Fruit fly (Drosophila melanogaster) whole organism, embryonic: ENCODE measurements around the gene Nse1.
A peak's percentile ranks its signal among the peaks of the same experiment; 100 is the strongest.

Experiments
- Awh ChIP-seq: fragments of 200-800 bp; sonication (Bioruptor generic); IDR thresholded peaks from 2 replicates; pipeline ENCODE4, ENCODE4 v1.3.6; 2022; ENCODE audit warnings: missing biosample characterization, missing genetic modification characterization
- Bgb ChIP-seq: fragments of 200-800 bp; sonication (Bioruptor generic); IDR thresholded peaks from 2 replicates; pipeline ENCODE4 v1.3.6; 2022; ENCODE audit warnings: missing biosample characterization, missing genetic modification characterization; ENCODE audit not compliant: partially characterized antibody
- CG10147 ChIP-seq: fragments of 200-800 bp; sonication (Bioruptor generic); optimal IDR thresholded peaks from 2 replicates; lab custom pipeline; 2019; ENCODE audit warnings: missing biosample characterization, mild to moderate bottlenecking, missing genetic modification characterization, moderate library complexity
- CG10267 ChIP-seq: fragments of 200-800 bp; sonication (Bioruptor generic); optimal IDR thresholded peaks from 2 replicates; lab custom pipeline; 2018; ENCODE audit warnings: missing biosample characterization, mild to moderate bottlenecking, missing genetic modification characterization, moderate library complexity
- CG10654 ChIP-seq: fragments of 200-800 bp; sonication (Bioruptor generic); optimal IDR thresholded peaks from 2 replicates; lab custom pipeline; 2016; ENCODE audit warnings: missing biosample characterization, missing genetic modification characterization
- CG11247 ChIP-seq: fragments of 200-800 bp; sonication (Bioruptor generic); IDR thresholded peaks from 2 replicates; pipeline ENCODE4 v1.3.6; 2022; ENCODE audit warnings: missing biosample characterization, missing genetic modification characterization
- CG12659 ChIP-seq: fragments of 200-800 bp; sonication (Bioruptor generic); optimal IDR thresholded peaks from 3 replicates; lab custom pipeline; 2017; ENCODE audit warnings: mild to moderate bottlenecking, missing biosample characterization, missing genetic modification reagents, missing genetic modification characterization
- CG12769 ChIP-seq: fragments of 200-800 bp; sonication (Bioruptor generic); optimal IDR thresholded peaks from 2 replicates; lab custom pipeline; 2019; ENCODE audit warnings: missing biosample characterization, mild to moderate bottlenecking, missing genetic modification characterization, moderate library complexity
- CG1602 ChIP-seq: fragments of 200-800 bp; sonication (Bioruptor generic); optimal IDR thresholded peaks from 3 replicates; lab custom pipeline; 2016; ENCODE audit warnings: missing biosample characterization, missing genetic modification characterization
- CG17361 ChIP-seq: fragments of 200-800 bp; sonication (Bioruptor generic); IDR thresholded peaks from 3 replicates; pipeline ENCODE4 v1.3.6; 2022; ENCODE audit warnings: missing biosample characterization, missing genetic modification characterization
- CG17568 ChIP-seq: fragments of 200-800 bp; sonication (Bioruptor generic); optimal IDR thresholded peaks from 2 replicates; lab custom pipeline; 2018; ENCODE audit warnings: missing biosample characterization, mild to moderate bottlenecking, missing genetic modification characterization, moderate library complexity
- CG1792 ChIP-seq: fragments of 200-800 bp; sonication (Bioruptor generic); optimal IDR thresholded peaks from 2 replicates; lab custom pipeline; 2016; ENCODE audit warnings: missing biosample characterization, missing genetic modification characterization
- CG2120 ChIP-seq: fragments of 200-800 bp; sonication (Bioruptor generic); optimal IDR thresholded peaks from 3 replicates; lab custom pipeline; 2016; ENCODE audit warnings: missing biosample characterization, missing genetic modification characterization
- CG3281 ChIP-seq: fragments of 200-800 bp; sonication (Bioruptor generic); optimal IDR thresholded peaks from 3 replicates; lab custom pipeline; 2017; ENCODE audit warnings: missing biosample characterization, mild to moderate bottlenecking, missing genetic modification characterization
- CG3847 ChIP-seq: fragments of 200-800 bp; sonication (Bioruptor generic); IDR thresholded peaks from 2 replicates; pipeline ENCODE4 v1.3.6; 2022; ENCODE audit warnings: missing biosample characterization, missing genetic modification characterization
- CG43689 ChIP-seq: fragments of 200-800 bp; sonication (Bioruptor generic); IDR thresholded peaks from 2 replicates; pipeline ENCODE4 v1.3.6; 2022; ENCODE audit warnings: missing biosample characterization, missing genetic modification characterization
- CG6813 ChIP-seq: fragments of 200-800 bp; sonication (Bioruptor generic); optimal IDR thresholded peaks from 2 replicates; lab custom pipeline; 2017; ENCODE audit warnings: missing biosample characterization, missing genetic modification characterization, mild to moderate bottlenecking, moderate library complexity, missing genetic modification reagents
- CG7987 ChIP-seq: fragments of 200-800 bp; sonication (Bioruptor generic); optimal IDR thresholded peaks from 2 replicates; lab custom pipeline; 2018; ENCODE audit warnings: missing biosample characterization, mild to moderate bottlenecking, missing genetic modification characterization, moderate library complexity
- CG8281 ChIP-seq: fragments of 200-800 bp; sonication (Bioruptor generic); optimal IDR thresholded peaks from 2 replicates; lab custom pipeline; 2018; ENCODE audit warnings: missing biosample characterization, mild to moderate bottlenecking, missing genetic modification characterization, moderate library complexity
- CG9609 ChIP-seq: fragments of 200-800 bp; sonication (Bioruptor generic); optimal IDR thresholded peaks from 3 replicates; lab custom pipeline; 2016; ENCODE audit warnings: missing biosample characterization, missing genetic modification characterization
- Deaf1 ChIP-seq: fragments of 200-800 bp; optimal IDR thresholded peaks from 3 replicates; lab custom pipeline; 2019; ENCODE audit warnings: missing biosample characterization, mild to moderate bottlenecking, missing genetic modification characterization, moderate library complexity
- Dip3 ChIP-seq: fragments of 200-800 bp; sonication (Bioruptor generic); optimal IDR thresholded peaks from 3 replicates; lab custom pipeline; 2016; ENCODE audit warnings: missing biosample characterization, missing genetic modification characterization
- Fer2 ChIP-seq: fragments of 200-800 bp; sonication (Bioruptor generic); optimal IDR thresholded peaks from 2 replicates; lab custom pipeline; 2018; ENCODE audit warnings: missing biosample characterization, mild to moderate bottlenecking, missing genetic modification characterization, moderate library complexity
- Fer3 ChIP-seq: fragments of 200-800 bp; sonication (Bioruptor generic); optimal IDR thresholded peaks from 2 replicates; lab custom pipeline; 2018; ENCODE audit warnings: missing biosample characterization, mild to moderate bottlenecking, missing genetic modification characterization, moderate library complexity
- HHEX ChIP-seq: fragments of 200-800 bp; sonication (Bioruptor generic); optimal IDR thresholded peaks from 3 replicates; lab custom pipeline; 2017; ENCODE audit warnings: missing biosample characterization, mild to moderate bottlenecking, missing genetic modification characterization, missing genetic modification reagents
- HLH3B ChIP-seq: fragments of 200-800 bp; sonication (Bioruptor generic); IDR thresholded peaks from 2 replicates; pipeline ENCODE4 v1.3.6; 2022; ENCODE audit warnings: missing biosample characterization, missing genetic modification characterization
- Lhr ChIP-seq: fragments of 200-800 bp; sonication (Bioruptor generic); optimal IDR thresholded peaks from 3 replicates; lab custom pipeline; 2017; ENCODE audit warnings: mild to moderate bottlenecking, missing biosample characterization, missing genetic modification reagents, missing genetic modification characterization
- Mad ChIP-seq: fragments of 200-800 bp; sonication (Bioruptor generic); optimal IDR thresholded peaks from 2 replicates; lab custom pipeline; 2016; ENCODE audit warnings: missing biosample characterization, missing genetic modification characterization
- Poxn ChIP-seq: fragments of 200-800 bp; sonication (Bioruptor generic); IDR thresholded peaks from 2 replicates; pipeline ENCODE4 v1.3.6; 2022; ENCODE audit warnings: missing biosample characterization, missing genetic modification characterization
- Ssrp ChIP-seq: fragments of 200-800 bp; sonication (Bioruptor generic); optimal IDR thresholded peaks from 2 replicates; lab custom pipeline; 2018; ENCODE audit warnings: missing biosample characterization, mild to moderate bottlenecking, missing genetic modification characterization, moderate library complexity
- Tbp ChIP-seq: fragments of >200 bp; optimal IDR thresholded peaks from 2 replicates; lab custom pipeline; 2018; ENCODE audit warnings: missing biosample characterization, missing genetic modification characterization
- Xrp1 ChIP-seq: fragments of 200-800 bp; sonication (Bioruptor generic); IDR thresholded peaks from 2 replicates; pipeline ENCODE4 v1.3.6; 2022; ENCODE audit warnings: missing biosample characterization, missing genetic modification characterization
- dmrt11E ChIP-seq: fragments of 200-800 bp; sonication (Bioruptor generic); optimal IDR thresholded peaks from 3 replicates; lab custom pipeline; 2018; ENCODE audit warnings: missing biosample characterization, mild to moderate bottlenecking, missing genetic modification characterization, moderate library complexity
- esg ChIP-seq: fragments of 200-800 bp; sonication (Bioruptor generic); conservative IDR thresholded peaks from 2 replicates; pipeline ENCODE4 v1.3.6; 2022; ENCODE audit warnings: missing biosample characterization, missing genetic modification characterization
- fd102C ChIP-seq: fragments of 200-800 bp; sonication (Bioruptor generic); optimal IDR thresholded peaks from 2 replicates; lab custom pipeline; 2018; ENCODE audit warnings: missing biosample characterization, mild to moderate bottlenecking, missing genetic modification characterization, moderate library complexity
- fd3F ChIP-seq: fragments of 200-800 bp; sonication (Bioruptor generic); optimal IDR thresholded peaks from 2 replicates; lab custom pipeline; 2018; ENCODE audit warnings: missing biosample characterization, mild to moderate bottlenecking, missing genetic modification characterization, moderate library complexity
- fd64A ChIP-seq: fragments of 200-800 bp; sonication (Bioruptor generic); optimal IDR thresholded peaks from 3 replicates; lab custom pipeline; 2018; ENCODE audit warnings: missing biosample characterization, mild to moderate bottlenecking, missing genetic modification characterization
- gro ChIP-seq: fragments of 200-800 bp; sonication (Bioruptor generic); optimal IDR thresholded peaks from 2 replicates; lab custom pipeline; 2016; ENCODE audit warnings: missing biosample characterization, missing genetic modification characterization
- lab ChIP-seq: fragments of 200-800 bp; sonication (Bioruptor generic); optimal IDR thresholded peaks from 3 replicates; lab custom pipeline; 2017; ENCODE audit warnings: missing biosample characterization, missing genetic modification characterization, mild to moderate bottlenecking, moderate library complexity, missing genetic modification reagents
- onecut ChIP-seq: fragments of 200-800 bp; sonication (Bioruptor generic); IDR thresholded peaks from 2 replicates; pipeline ENCODE4 v1.3.6; 2022; ENCODE audit warnings: missing biosample characterization, missing genetic modification characterization
- pnt ChIP-seq: fragments of 200-800 bp; sonication (Bioruptor generic); optimal IDR thresholded peaks from 3 replicates; lab custom pipeline; 2016; ENCODE audit warnings: missing biosample characterization, missing genetic modification characterization
- ranshi ChIP-seq: fragments of 200-800 bp; sonication (Bioruptor generic); IDR thresholded peaks from 2 replicates; pipeline ENCODE4 v1.3.6; 2022; ENCODE audit warnings: missing biosample characterization, missing genetic modification characterization
- rib ChIP-seq: fragments of 200-800 bp; sonication (Bioruptor generic); IDR thresholded peaks from 2 replicates; pipeline ENCODE4 v1.3.6; 2022; ENCODE audit warnings: missing biosample characterization, missing genetic modification characterization
- salm ChIP-seq: fragments of 200-800 bp; sonication (Bioruptor generic); optimal IDR thresholded peaks from 2 replicates; lab custom pipeline; 2018; ENCODE audit warnings: missing biosample characterization, mild to moderate bottlenecking, missing genetic modification characterization
- sima ChIP-seq: fragments of 200-800 bp; sonication (Bioruptor generic); optimal IDR thresholded peaks from 2 replicates; lab custom pipeline; 2016; ENCODE audit warnings: missing biosample characterization, missing genetic modification characterization
- ssp ChIP-seq: fragments of 200-800 bp; sonication (Bioruptor generic); IDR thresholded peaks from 2 replicates; pipeline ENCODE4 v1.3.6; 2022; ENCODE audit warnings: missing biosample characterization, missing genetic modification characterization
- yki ChIP-seq: fragments of >200 bp; optimal IDR thresholded peaks from 3 replicates; lab custom pipeline; 2018
- zen ChIP-seq: fragments of 200-800 bp; sonication (Bioruptor generic); optimal IDR thresholded peaks from 3 replicates; lab custom pipeline; 2018; ENCODE audit warnings: missing biosample characterization, mild to moderate bottlenecking, missing genetic modification characterization, moderate library complexity
- zf30C ChIP-seq: fragments of 200-800 bp; sonication (Bioruptor generic); optimal IDR thresholded peaks from 3 replicates; lab custom pipeline; 2018; ENCODE audit warnings: missing biosample characterization, mild to moderate bottlenecking, missing genetic modification characterization

Gene Nse1

dm6 chr2L:6683992-6684882 is 6.8 kb upstream of the Nse1 start, which contains the start of gene Nhe3 (continued):
- peak; percentile 74 for TF ChIP-seq CG3281 (GFP tag; lab: Kevin White, UChicago)
- TF ChIP-seq Xrp1 (GFP tag; lab: Robert Waterston, UW): peak; percentile 82
- peak; percentile 88 for TF ChIP-seq Dip3 (GFP tag; lab: Kevin White, UChicago)
- peak; percentile 57 for TF ChIP-seq pnt (GFP tag; lab: Kevin White, UChicago)
- TF ChIP-seq onecut (GFP tag; lab: Robert Waterston, UW): peak; percentile 92
- peak; percentile 77 for TF ChIP-seq dmrt11E (tag; lab: Kevin White, UChicago)
- peak; percentile 80 for TF ChIP-seq CG11247 (GFP tag; lab: Robert Waterston, UW)
- no peak for TF ChIP-seq yki (lab: Kevin White, UChicago)
- peak; percentile 78 for TF ChIP-seq HLH3B
- peak; percentile 87 for TF ChIP-seq Mad (GFP tag; lab: Kevin White, UChicago)
- TF ChIP-seq CG10654: peak; percentile 81
- no peak for TF ChIP-seq Tbp (GFP tag; lab: Kevin White, UChicago)
- TF ChIP-seq CG43689 (GFP tag; lab: Robert Waterston, UW): no peak; the same call in 1 of the 2 replicates
- peak; percentile 5 for TF ChIP-seq fd64A (GFP tag; lab: Kevin White, UChicago)
- TF ChIP-seq Ssrp: peak; percentile 84
- peak; percentile 87 for TF ChIP-seq CG17361 (GFP tag; lab: Robert Waterston, UW)
- peak; percentile 75 for TF ChIP-seq CG9609 (GFP tag; lab: Kevin White, UChicago)
- peak; percentile 60 for TF ChIP-seq Poxn (GFP tag; lab: Robert Waterston, UW)
- peak; percentile 75 for TF ChIP-seq CG12769 (tag; lab: Kevin White, UChicago)
- TF ChIP-seq Lhr (GFP tag; lab: Kevin White, UChicago): peak; percentile 68
- no peak for TF ChIP-seq CG7987 (GFP tag; lab: Kevin White, UChicago)
- peak; percentile 72 for TF ChIP-seq CG10267
- no peak for TF ChIP-seq lab
- peak; percentile 76 for TF ChIP-seq Awh (GFP tag; lab: Robert Waterston, UW)
- TF ChIP-seq CG17568 (GFP tag; lab: Kevin White, UChicago): peak; percentile 70
- peak; percentile 60; the same call in 1 of the 2 replicates for TF ChIP-seq Bgb
- peak; percentile 66 for TF ChIP-seq ssp
- TF ChIP-seq esg (GFP tag; lab: Robert Waterston, UW): peak; percentile 76
- peak; percentile 76 for TF ChIP-seq fd3F (GFP tag; lab: Kevin White, UChicago)
- TF ChIP-seq Deaf1 (tag; lab: Kevin White, UChicago): peak; percentile 26
- peak; percentile 95 for TF ChIP-seq CG2120
- TF ChIP-seq zf30C (GFP tag; lab: Kevin White, UChicago): no peak
- no peak for TF ChIP-seq sima (GFP tag; lab: Kevin White, UChicago)
- TF ChIP-seq CG1602 (GFP tag; lab: Kevin White, UChicago): peak; percentile 82
- peak; percentile 70 for TF ChIP-seq Fer3
- peak; percentile 68 for TF ChIP-seq rib (GFP tag; lab: Robert Waterston, UW)
- TF ChIP-seq zen (tag; lab: Kevin White, UChicago): peak; percentile 68
- TF ChIP-seq CG12659 (GFP tag; lab: Kevin White, UChicago): peak; percentile 89
- TF ChIP-seq Fer2: peak; percentile 41
- peak; percentile 59 for TF ChIP-seq CG1792 (GFP tag; lab: Kevin White, UChicago)
- peak; percentile 81 for TF ChIP-seq CG3847 (GFP tag; lab: Robert Waterston, UW)
- TF ChIP-seq HHEX: peak; percentile 61
- TF ChIP-seq ranshi (GFP tag; lab: Robert Waterston, UW): peak; percentile 87; the same call in 1 of the 2 replicates
- TF ChIP-seq fd102C: no peak
- TF ChIP-seq salm (tag; lab: Kevin White, UChicago): peak; percentile 74
- TF ChIP-seq CG8281: peak; percentile 38
- peak; percentile 41 for TF ChIP-seq gro
- TF ChIP-seq CG10147 (GFP tag; lab: Kevin White, UChicago): peak; percentile 78
- peak; percentile 60 for TF ChIP-seq CG6813 (GFP tag; lab: Kevin White, UChicago)
